Fruit fly (Drosophila melanogaster): ENCODE results near the gene ind.

- TF ChIP-seq CTCF (optimal IDR thresholded peaks at IDR 0.05): no peak
- TF ChIP-seq CG8478 (optimal IDR thresholded peaks at IDR 0.05): no peak
These were observed 9.5 kb upstream of the ind start, which contains the start of gene CG43680 for dm6 chr3L:15053251-15053650.
